Fruit fly (Drosophila melanogaster) whole organism, embryonic: ENCODE results near the gene beat-IIa.
A peak's percentile ranks its signal among the peaks of the same experiment; 100 is the strongest.

Experiments
- Atf-2 ChIP-seq: fragments of 200-800 bp; sonication (Bioruptor generic); optimal IDR thresholded peaks from 2 replicates; lab custom pipeline; 2016; ENCODE audit warnings: missing biosample characterization, missing genetic modification characterization
- B-H1 ChIP-seq: fragments of 200-800 bp; sonication (Bioruptor generic); IDR thresholded peaks from 3 replicates; pipeline ENCODE4 v1.3.6; 2022; ENCODE audit warnings: missing biosample characterization, missing genetic modification characterization
- CG10209 ChIP-seq: fragments of 200-800 bp; sonication (Bioruptor generic); optimal IDR thresholded peaks from 3 replicates; lab custom pipeline; 2017; ENCODE audit warnings: missing biosample characterization, mild to moderate bottlenecking, missing genetic modification characterization, missing genetic modification reagents
- CG10321 ChIP-seq: fragments of 200-800 bp; sonication (Bioruptor generic); IDR thresholded peaks from 2 replicates; pipeline ENCODE4 v1.3.6; 2022; ENCODE audit warnings: missing biosample characterization, missing genetic modification characterization
- CG10462 ChIP-seq: fragments of 200-800 bp; sonication (Bioruptor generic); optimal IDR thresholded peaks from 2 replicates; lab custom pipeline; 2016; ENCODE audit warnings: missing biosample characterization, missing genetic modification characterization
- CG10565 ChIP-seq: fragments of 200-800 bp; sonication (Bioruptor generic); optimal IDR thresholded peaks from 3 replicates; lab custom pipeline; 2016; ENCODE audit warnings: missing biosample characterization, mild to moderate bottlenecking, missing genetic modification characterization
- CG11085 ChIP-seq: fragments of 200-800 bp; sonication (Bioruptor generic); IDR thresholded peaks from 2 replicates; pipeline ENCODE4 v1.3.6; 2022; ENCODE audit warnings: missing biosample characterization, missing genetic modification characterization
- CG15696 ChIP-seq: fragments of 200-800 bp; sonication (Bioruptor generic); optimal IDR thresholded peaks from 2 replicates; lab custom pipeline; 2019; ENCODE audit warnings: missing biosample characterization, mild to moderate bottlenecking, missing genetic modification characterization, moderate library complexity
- CG17612 ChIP-seq: fragments of 200-800 bp; sonication (Bioruptor generic); IDR thresholded peaks from 2 replicates; pipeline ENCODE4 v1.3.6; 2022; ENCODE audit warnings: missing biosample characterization, missing genetic modification characterization
- CG17802 ChIP-seq: fragments of 200-800 bp; sonication (Bioruptor generic); optimal IDR thresholded peaks from 2 replicates; lab custom pipeline; 2018; ENCODE audit warnings: missing biosample characterization, mild to moderate bottlenecking, missing genetic modification characterization, moderate library complexity
- CG18011 ChIP-seq: fragments of 200-800 bp; sonication (Bioruptor generic); optimal IDR thresholded peaks from 2 replicates; lab custom pipeline; 2017; ENCODE audit warnings: missing biosample characterization, missing genetic modification characterization, mild to moderate bottlenecking, moderate library complexity, missing genotype
- CG2120 ChIP-seq: fragments of 200-800 bp; sonication (Bioruptor generic); optimal IDR thresholded peaks from 3 replicates; lab custom pipeline; 2016; ENCODE audit warnings: missing biosample characterization, missing genetic modification characterization
- CG2678 ChIP-seq: fragments of 200-800 bp; sonication (Bioruptor generic); optimal IDR thresholded peaks from 3 replicates; lab custom pipeline; 2019; ENCODE audit warnings: missing biosample characterization, mild to moderate bottlenecking, missing genetic modification characterization, moderate library complexity
- CG2875 ChIP-seq: fragments of 200-800 bp; sonication (Bioruptor generic); optimal IDR thresholded peaks from 2 replicates; lab custom pipeline; 2017; ENCODE audit warnings: missing biosample characterization, mild to moderate bottlenecking, missing genetic modification characterization, missing genetic modification reagents
- CG3281 ChIP-seq: fragments of 200-800 bp; sonication (Bioruptor generic); optimal IDR thresholded peaks from 3 replicates; lab custom pipeline; 2017; ENCODE audit warnings: missing biosample characterization, mild to moderate bottlenecking, missing genetic modification characterization
- CG3838 ChIP-seq: fragments of 200-800 bp; sonication (Bioruptor generic); optimal IDR thresholded peaks from 3 replicates; lab custom pipeline; 2016; ENCODE audit warnings: missing biosample characterization, missing genetic modification characterization
- CG4328 ChIP-seq: fragments of 200-800 bp; sonication (Bioruptor generic); optimal IDR thresholded peaks from 3 replicates; lab custom pipeline; 2017; ENCODE audit warnings: missing biosample characterization, missing genetic modification reagents, missing genetic modification characterization
- CG4854 ChIP-seq: fragments of 200-800 bp; sonication (Bioruptor generic); optimal IDR thresholded peaks from 2 replicates; lab custom pipeline; 2016; ENCODE audit warnings: missing biosample characterization, missing genetic modification characterization, inconsistent platforms
- CG6254 ChIP-seq: fragments of 200-800 bp; sonication (Bioruptor generic); optimal IDR thresholded peaks from 3 replicates; lab custom pipeline; 2017; ENCODE audit warnings: mild to moderate bottlenecking, missing biosample characterization, missing genetic modification reagents, missing genetic modification characterization
- Doc2 ChIP-seq: fragments of 200-800 bp; sonication (Bioruptor generic); IDR thresholded peaks from 2 replicates; pipeline ENCODE4 v1.3.6; 2022; ENCODE audit warnings: missing biosample characterization, missing genetic modification characterization
- E2f2 ChIP-seq: fragments of 200-800 bp; sonication (Bioruptor generic); IDR thresholded peaks from 2 replicates; pipeline ENCODE4 v1.3.6; 2022; ENCODE audit warnings: missing biosample characterization, missing genetic modification characterization
- Eip74EF ChIP-seq, 2 experiments: fragments of 200-800 bp in 1 of 2; fragments of >200 bp in 1 of 2; sonication (Bioruptor generic) in 1 of 2; optimal IDR thresholded peaks; 2 replicates each; lab custom pipeline; 2017 to 2019; ENCODE audit warnings: missing biosample characterization in 2 of 2, missing genetic modification characterization in 2 of 2, mild to moderate bottlenecking in 1 of 2, moderate library complexity in 1 of 2
- Ets97D ChIP-seq: fragments of 200-800 bp; sonication (Bioruptor generic); optimal IDR thresholded peaks from 3 replicates; lab custom pipeline; 2016; ENCODE audit warnings: missing biosample characterization, missing genetic modification characterization
- Hmr ChIP-seq: fragments of 200-800 bp; sonication (Bioruptor generic); optimal IDR thresholded peaks from 3 replicates; lab custom pipeline; 2017; ENCODE audit warnings: mild to moderate bottlenecking, missing biosample characterization, missing genetic modification reagents, missing genetic modification characterization
- Med ChIP-seq: fragments of 200-800 bp; sonication (Bioruptor generic); peaks from one replicate; lab custom pipeline; 2016; ENCODE audit warnings: missing biosample characterization, missing genetic modification characterization, mild to moderate bottlenecking, inconsistent platforms, moderate library complexity
- Side ChIP-seq: fragments of 200-800 bp; sonication (Bioruptor generic); optimal IDR thresholded peaks from 2 replicates; lab custom pipeline; 2016; ENCODE audit warnings: missing biosample characterization, missing genetic modification characterization
- aop ChIP-seq: fragments of 200-800 bp; sonication (Bioruptor generic); IDR thresholded peaks from 2 replicates; pipeline ENCODE4 v1.3.6; 2022; ENCODE audit warnings: missing biosample characterization, missing genetic modification characterization
- cg ChIP-seq: fragments of 200-800 bp; sonication (Bioruptor generic); optimal IDR thresholded peaks from 3 replicates; lab custom pipeline; 2019; ENCODE audit warnings: missing biosample characterization, mild to moderate bottlenecking, missing genetic modification characterization, moderate library complexity
- exex ChIP-seq: fragments of 200-800 bp; sonication (Bioruptor generic); optimal IDR thresholded peaks from 4 replicates; lab custom pipeline; 2018; ENCODE audit warnings: missing biosample characterization, mild to moderate bottlenecking, missing genetic modification characterization, moderate library complexity
- lbe ChIP-seq: fragments of 200-800 bp; sonication (Bioruptor generic); optimal IDR thresholded peaks from 2 replicates; lab custom pipeline; 2016; ENCODE audit warnings: missing biosample characterization, mild to moderate bottlenecking, missing genetic modification characterization
- pho ChIP-seq: fragments of 200-800 bp; sonication (Bioruptor generic); optimal IDR thresholded peaks from 2 replicates; lab custom pipeline; 2016; ENCODE audit warnings: missing biosample characterization, missing genetic modification characterization
- pnt ChIP-seq: fragments of 200-800 bp; sonication (Bioruptor generic); optimal IDR thresholded peaks from 3 replicates; lab custom pipeline; 2016; ENCODE audit warnings: missing biosample characterization, missing genetic modification characterization
- sc ChIP-seq, 3 experiments: fragments of >200 bp in 2 of 3; fragments of 200-800 bp in 1 of 3; sonication (Bioruptor generic) in 1 of 3; optimal IDR thresholded peaks; 2 replicates in 2 of 3; 3 replicates in 1 of 3; lab custom pipeline; 2017; ENCODE audit warnings: mild to moderate bottlenecking in 1 of 3, missing biosample characterization in 1 of 3, missing genetic modification characterization in 1 of 3, missing genetic modification reagents in 1 of 3
- schlank ChIP-seq: fragments of 200-800 bp; sonication (Bioruptor generic); optimal IDR thresholded peaks from 2 replicates; lab custom pipeline; 2018; ENCODE audit warnings: missing biosample characterization, mild to moderate bottlenecking, missing genetic modification characterization
- scrt ChIP-seq: fragments of 200-800 bp; sonication (Bioruptor generic); optimal IDR thresholded peaks from 2 replicates; lab custom pipeline; 2018; ENCODE audit warnings: missing biosample characterization, mild to moderate bottlenecking, missing genetic modification characterization, moderate library complexity
- sens ChIP-seq: fragments of 200-800 bp; sonication (Bioruptor generic); peaks from one replicate; lab custom pipeline; 2016; ENCODE audit warnings: missing biosample characterization, missing genetic modification characterization
- slou ChIP-seq: fragments of 200-800 bp; sonication (Bioruptor generic); optimal IDR thresholded peaks from 3 replicates; lab custom pipeline; 2016; ENCODE audit warnings: missing biosample characterization, missing genetic modification characterization
- ttk ChIP-seq: fragments of 200-800 bp; sonication (Bioruptor generic); IDR thresholded peaks from 2 replicates; pipeline ENCODE4 v2.1.2; 2022; ENCODE audit warnings: missing biosample characterization, missing genetic modification characterization
- zen2 ChIP-seq: fragments of 200-800 bp; sonication (Bioruptor generic); IDR thresholded peaks from 3 replicates; pipeline ENCODE4 v1.3.6; 2022; ENCODE audit warnings: missing biosample characterization, missing genetic modification characterization; ENCODE audit not compliant: partially characterized antibody

Gene beat-IIa

DNA sequence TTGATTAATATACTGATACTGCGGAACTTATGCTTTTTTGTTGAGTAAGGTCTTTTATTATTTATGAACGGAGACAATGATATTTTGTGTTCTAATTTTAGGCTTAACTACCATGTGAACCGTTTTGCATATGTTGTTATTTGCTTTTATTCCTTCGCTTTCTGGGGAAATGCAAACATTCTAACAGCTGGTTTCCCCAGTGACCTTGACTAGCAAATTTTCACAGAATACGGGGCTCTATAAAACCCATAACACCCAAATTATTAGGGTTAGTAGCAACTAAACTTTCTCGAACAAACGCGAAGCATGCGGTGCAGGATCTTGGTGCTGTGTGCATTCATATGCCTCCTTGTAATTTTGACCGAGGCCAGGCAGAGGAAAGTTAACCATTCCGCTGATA lies 41.7 kb upstream of the beat-IIa start, which contains the start of gene CG17283 (continued):
- TF ChIP-seq Side, result no peak
- no peak for TF ChIP-seq sc (optimal IDR thresholded peaks at IDR 0.05; lab: Kevin White, UChicago)
- TF ChIP-seq sc (GFP tag; optimal IDR thresholded peaks at IDR 0.05; lab: Kevin White, UChicago), result no peak
- TF ChIP-seq ttk (GFP tag; lab: Robert Waterston, UW), result no peak

DNA sequence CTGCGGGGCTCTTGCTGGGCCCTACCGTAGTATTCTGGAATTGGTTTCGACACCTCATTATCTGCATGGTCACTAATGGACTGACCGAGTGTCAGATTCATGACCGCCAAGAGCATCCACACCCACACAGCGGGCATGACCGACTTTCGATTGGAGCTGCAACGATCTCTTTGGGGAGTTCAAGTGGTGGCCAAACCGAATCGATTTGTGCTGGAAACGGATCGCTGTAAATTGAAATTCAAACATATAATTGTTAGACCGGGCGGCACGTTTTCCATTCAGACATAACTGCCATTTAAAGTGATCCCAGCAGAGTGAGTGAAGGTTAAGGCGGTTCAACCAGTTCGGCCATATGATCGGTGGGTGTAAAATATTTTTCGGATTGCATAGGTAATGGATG lies 40.5 kb upstream of the beat-IIa start, which contains the start of the genes CG42824 and CG42798:
Gene CG42824 (minus strand): TSS at position 101 of the 400 bp plus-strand sequence.
Gene CG42798 (plus strand): TSS at position 268 of the 400 bp plus-strand sequence.
- TF ChIP-seq CG2120 (no peak), Doc2 (no peak), CG18011 (GFP tag; lab: Kevin White, UChicago) (no peak), Atf-2 (GFP tag; lab: Kevin White, UChicago) (no peak), slou (no peak), CG3838 (no peak)

DNA sequence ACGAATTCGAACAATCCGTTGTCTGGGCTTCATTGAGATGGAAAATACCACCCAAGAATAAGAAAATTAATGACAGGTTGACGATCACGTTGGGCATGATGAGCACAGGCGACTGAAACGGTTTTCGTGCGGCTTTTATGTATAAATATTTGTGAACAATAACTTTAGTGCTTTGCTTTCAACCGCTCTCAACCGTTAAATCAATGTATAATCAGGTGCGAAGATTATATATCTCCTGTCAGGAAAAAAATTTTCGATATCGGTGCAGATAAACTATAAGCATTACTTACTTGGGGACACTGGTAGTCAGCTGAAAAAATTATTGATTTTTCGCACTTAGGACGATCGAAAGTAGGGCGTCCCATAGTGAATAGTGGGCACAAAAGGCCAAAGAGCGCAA lies 39.1 kb upstream of the beat-IIa start, which contains the start of gene CG42823:
Gene CG42823 (minus strand): TSS at position 101 of the 400 bp plus-strand sequence.
- TF ChIP-seq CG10565 (GFP tag; lab: Kevin White, UChicago), result no peak
- TF ChIP-seq, all 482 proteins: peak for 0

DNA sequence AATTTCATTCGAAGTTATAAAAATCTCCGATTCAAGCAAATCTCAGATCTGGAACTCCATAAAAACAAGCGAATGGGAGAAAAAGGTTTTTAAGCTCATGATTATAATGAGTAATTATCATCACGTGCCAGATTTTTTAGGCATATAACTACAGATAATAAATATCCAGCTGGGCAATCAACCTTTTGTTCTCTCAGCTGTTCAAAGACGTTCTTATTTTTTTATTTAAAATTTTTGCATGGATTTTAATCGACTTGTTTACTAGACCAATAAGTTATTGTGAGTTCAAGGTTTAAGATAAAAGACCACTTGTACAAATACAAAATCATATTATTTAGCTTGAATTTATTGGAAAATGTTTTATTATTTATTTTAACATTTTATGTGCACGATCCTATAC lies 38.2 kb upstream of the beat-IIa start:
- peak; percentile 66 for TF ChIP-seq Hmr (GFP tag; lab: Kevin White, UChicago)
- TF ChIP-seq CG17612 (GFP tag; lab: Robert Waterston, UW), result no peak
- peak; percentile 75 for TF ChIP-seq lbe (GFP tag; lab: Kevin White, UChicago)
- peak; percentile 33 for TF ChIP-seq Med (GFP tag; lab: Kevin White, UChicago)
- peak; percentile 6 for TF ChIP-seq CG2678
- TF ChIP-seq CG2120, result peak; percentile 32
- peak; percentile 15 for TF ChIP-seq sens
- no peak for TF ChIP-seq scrt (GFP tag; lab: Kevin White, UChicago)

DNA sequence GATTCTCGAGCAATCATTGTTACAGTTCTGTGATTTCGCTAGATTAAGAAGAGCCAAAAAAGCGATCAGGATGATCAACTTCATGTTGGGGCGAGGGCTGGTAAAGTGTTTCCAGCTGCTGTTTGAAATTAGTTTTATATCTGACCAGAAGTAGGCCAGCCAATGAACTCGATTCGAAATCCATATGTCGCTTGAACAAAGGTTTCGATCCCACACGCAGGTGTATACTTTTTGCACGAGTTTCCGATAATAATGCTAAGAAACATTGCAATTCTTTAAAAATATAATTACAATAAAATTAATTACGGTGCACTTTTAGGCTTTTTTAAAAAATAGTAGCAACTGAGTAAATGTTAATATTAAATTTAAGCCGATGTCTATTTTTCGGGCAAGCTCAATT lies 37.7 kb upstream of the beat-IIa start, which contains the start of gene CG34280:
Gene CG34280 (minus strand): TSS at position 101 of the 400 bp plus-strand sequence.
- TF ChIP-seq CG10462, result no peak
- no peak for TF ChIP-seq CG11085 (GFP tag; lab: Robert Waterston, UW)
- TF ChIP-seq CG3281 (GFP tag; lab: Kevin White, UChicago), result no peak
- TF ChIP-seq pho (GFP tag; lab: Kevin White, UChicago), result no peak
- TF ChIP-seq CG10321 (GFP tag; lab: Robert Waterston, UW), result no peak
- TF ChIP-seq CG2678, result no peak
- no peak for TF ChIP-seq Ets97D (GFP tag; lab: Kevin White, UChicago)
- TF ChIP-seq CG10209 (GFP tag; lab: Kevin White, UChicago), result no peak
- no peak for TF ChIP-seq schlank (tag; lab: Kevin White, UChicago)

DNA sequence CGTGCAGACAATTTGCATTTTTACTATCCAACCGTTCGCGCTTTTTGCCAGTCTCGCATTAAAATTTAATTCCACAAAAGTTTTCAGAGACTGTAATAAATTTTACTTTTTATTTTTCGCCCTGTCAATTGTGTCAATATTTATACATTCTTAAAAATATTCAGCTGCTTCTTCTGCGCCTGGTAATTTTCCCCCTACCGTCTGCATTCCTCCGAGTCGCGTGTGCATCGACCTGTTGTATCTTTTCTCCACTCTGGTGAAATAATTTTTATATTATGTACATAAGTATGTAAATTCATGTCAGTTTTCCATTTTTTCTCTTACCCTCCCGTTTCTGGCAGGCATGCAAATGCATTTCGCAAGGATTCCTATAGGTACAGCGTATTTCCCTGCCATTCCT lies 37.3 kb upstream of the beat-IIa start, which contains the start of gene CG34279:
Gene CG34279 (minus strand): TSS at position 101 of the 400 bp plus-strand sequence.
- TF ChIP-seq CG15696 (tag; lab: Kevin White, UChicago), result no peak

DNA sequence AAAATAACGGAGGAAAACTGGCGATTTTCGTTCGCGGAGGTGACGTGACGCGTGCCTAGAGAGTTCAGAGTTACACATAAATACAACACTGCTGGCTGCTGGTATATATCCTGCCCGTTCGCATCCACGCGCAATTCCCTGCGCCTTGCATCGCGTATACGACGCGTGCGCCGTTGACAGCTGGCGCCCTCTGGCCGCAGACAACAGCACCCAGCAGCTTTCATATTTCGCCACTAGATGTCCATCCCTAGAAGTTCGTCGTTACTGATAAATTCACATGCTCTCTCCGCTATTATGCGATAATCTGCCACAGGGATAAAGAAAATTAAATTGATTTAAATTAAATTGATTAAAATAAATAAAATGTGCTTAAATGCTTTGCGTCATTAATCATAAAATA lies 36.5 kb upstream of the beat-IIa start, which contains the start of gene Sur-8:
Gene Sur-8 (minus strand): TSS at position 82 of the 400 bp plus-strand sequence.
- TF ChIP-seq Eip74EF (GFP tag; optimal IDR thresholded peaks at IDR 0.05; lab: Kevin White, UChicago) (no peak), E2f2 (GFP tag; lab: Robert Waterston, UW) (peak; percentile 49; the same call in 1 of the 2 replicates), B-H1 (peak; percentile 19; the same call in 1 of the 3 replicates), CG17802 (tag; lab: Kevin White, UChicago) (no peak), exex (no peak), CG4854 (GFP tag; lab: Kevin White, UChicago) (peak; percentile 36), pnt (GFP tag; lab: Kevin White, UChicago) (peak; percentile 65), CG2875 (GFP tag; lab: Kevin White, UChicago) (peak; percentile 53), aop (GFP tag; lab: Robert Waterston, UW) (0 out of 2 replicates have a peak, but pooled peaks have one; percentile 14), Med (GFP tag; lab: Kevin White, UChicago) (peak; percentile 99), CG4328 (GFP tag; lab: Kevin White, UChicago) (peak; percentile 21), zen2 (0 out of 3 replicates have a peak, but pooled peaks have one; percentile 33), cg (GFP tag; lab: Kevin White, UChicago) (no peak), CG6254 (GFP tag; lab: Kevin White, UChicago) (no peak), CG10462 (no peak)
